Worm (Caenorhabditis elegans) whole organism, early embryonic: ENCODE data around the gene F47B8.10.
"Not testable (repeated sequence)": the region's sequence is repeated elsewhere in the genome, so short reads cannot be mapped to it uniquely, and the experiment has no call there.

ENCODE experiments used
- B0310.2 ChIP-seq: sonication (generic microtip); optimal IDR thresholded peaks from 2 replicates; lab custom pipeline; 2016; ENCODE audit warnings: mild to moderate bottlenecking, missing genetic modification characterization, missing compliant biosample characterization
- F13C5.2 ChIP-seq: sonication (generic microtip); optimal IDR thresholded peaks from 2 replicates; lab custom pipeline; 2017; ENCODE audit warnings: mild to moderate bottlenecking, missing genetic modification characterization, inconsistent platforms, missing compliant biosample characterization
- aly-1 ChIP-seq: sonication (generic microtip); optimal IDR thresholded peaks from 2 replicates; lab custom pipeline; 2016; ENCODE audit warnings: missing genetic modification characterization, missing compliant biosample characterization
- ama-1 ChIP-seq: fragments of 150-350 bp; optimal IDR thresholded peaks from 2 replicates; lab custom pipeline; 2014
- ceh-13 ChIP-seq: fragments of 200-800 bp; sonication (Bioruptor generic); optimal IDR thresholded peaks from 2 replicates; lab custom pipeline; 2018; ENCODE audit warnings: mild to moderate bottlenecking, missing genetic modification characterization, missing compliant biosample characterization
- ceh-36 ChIP-seq: sonication (generic microtip); optimal IDR thresholded peaks from 2 replicates; lab custom pipeline; 2016; ENCODE audit warnings: missing genetic modification characterization, inconsistent platforms, missing compliant biosample characterization
- ets-7 ChIP-seq: sonication (generic microtip); optimal IDR thresholded peaks from 2 replicates; lab custom pipeline; 2016; ENCODE audit warnings: missing genotype, missing genetic modification characterization, missing compliant biosample characterization
- flt-1 ChIP-seq: fragments of 200-800 bp; sonication (Bioruptor generic); IDR thresholded peaks from 2 replicates; pipeline ENCODE4 v1.3.6; 2022; ENCODE audit warnings: missing genetic modification characterization, missing compliant biosample characterization
- hmbx-1 ChIP-seq: sonication (generic microtip); optimal IDR thresholded peaks from 2 replicates; lab custom pipeline; 2016; ENCODE audit warnings: mild to moderate bottlenecking, missing genetic modification characterization, missing compliant biosample characterization
- hmg-4 ChIP-seq: fragments of 200-800 bp; sonication (Bioruptor generic); optimal IDR thresholded peaks from 2 replicates; lab custom pipeline; 2018; ENCODE audit warnings: mild to moderate bottlenecking, missing genetic modification characterization, missing compliant biosample characterization
- hnd-1 ChIP-seq: sonication (generic microtip); optimal IDR thresholded peaks from 2 replicates; lab custom pipeline; 2016; ENCODE audit warnings: missing genetic modification characterization, missing compliant biosample characterization
- pes-1 ChIP-seq: fragments of 200-800 bp; sonication (Bioruptor generic); IDR thresholded peaks from 2 replicates; pipeline ENCODE4 v1.3.6; 2022; ENCODE audit warnings: missing genetic modification reagents, missing genetic modification characterization, missing compliant biosample characterization
- scrt-1 ChIP-seq: fragments of 200-800 bp; sonication (Bioruptor generic); IDR thresholded peaks from 2 replicates; pipeline ENCODE4 v1.3.6; 2022; ENCODE audit warnings: missing genetic modification characterization, missing compliant biosample characterization
- sea-1 ChIP-seq: fragments of 200-800 bp; sonication (Bioruptor generic); conservative IDR thresholded peaks from 2 replicates; pipeline ENCODE4 v1.3.6; 2022; ENCODE audit warnings: missing genetic modification characterization, missing compliant biosample characterization
- tbx-11 ChIP-seq: fragments of 200-800 bp; sonication (Bioruptor generic); IDR thresholded peaks from 2 replicates; pipeline ENCODE4 v1.3.6; 2022; ENCODE audit warnings: missing genetic modification characterization, missing compliant biosample characterization
- tbx-37 ChIP-seq: fragments of 200-800 bp; sonication (Bioruptor generic); conservative IDR thresholded peaks from 2 replicates; pipeline ENCODE4 v1.3.6; 2022; ENCODE audit warnings: missing genetic modification reagents, missing genetic modification characterization, missing compliant biosample characterization
- tra-4 ChIP-seq: sonication (generic microtip); optimal IDR thresholded peaks from 2 replicates; lab custom pipeline; 2017; ENCODE audit warnings: missing genetic modification characterization, missing compliant biosample characterization

F47B8.10 gene

ce11 chrV:14341672-14342071 is at the start of gene F47B8.10:
TSS of gene F47B8.10 (plus strand) at chrV:14341972.
- TF ChIP-seq aly-1 (no peak), flt-1 (GFP tag; lab: Robert Waterston, UW) (no peak), B0310.2 (no peak), tbx-11 (GFP tag; lab: Robert Waterston, UW) (no peak), scrt-1 (GFP tag; lab: Robert Waterston, UW) (no peak), tbx-37 (GFP tag; lab: Robert Waterston, UW) (no peak), hmbx-1 (tag; lab: Kevin White, UChicago) (no peak), sea-1 (no peak), hmg-4 (GFP tag; lab: Kevin White, UChicago) (no peak), hnd-1 (tag; lab: Kevin White, UChicago) (no peak), ceh-13 (no peak), F13C5.2 (no peak), ama-1 (lab: Kevin White, UChicago) (no peak), ceh-36 (tag; lab: Kevin White, UChicago) (no peak), tra-4 (tag; lab: Kevin White, UChicago) (no peak), ets-7 (tag; lab: Kevin White, UChicago) (no peak), pes-1 (GFP tag; lab: Robert Waterston, UW) (no peak)

- TF ChIP-seq tbx-11 (GFP tag; lab: Robert Waterston, UW) (no peak), ama-1 (lab: Kevin White, UChicago) (no peak), flt-1 (GFP tag; lab: Robert Waterston, UW) (no peak), sea-1 (no peak), F13C5.2 (no peak), tra-4 (tag; lab: Kevin White, UChicago) (no peak), tbx-37 (GFP tag; lab: Robert Waterston, UW) (no peak), hmbx-1 (tag; lab: Kevin White, UChicago) (no peak), aly-1 (no peak), hmg-4 (GFP tag; lab: Kevin White, UChicago) (no peak), scrt-1 (GFP tag; lab: Robert Waterston, UW) (no peak), ceh-13 (no peak), pes-1 (GFP tag; lab: Robert Waterston, UW) (no peak)
These were observed 48.0 kb upstream of the F47B8.10 start, which contains the start of gene F14D7.2 for ce11 chrV:14293667-14294194. TSS of gene F14D7.2 (minus strand) at chrV:14293717.

- TF ChIP-seq tbx-11 (GFP tag; lab: Robert Waterston, UW) (no peak), flt-1 (GFP tag; lab: Robert Waterston, UW) (no peak)
These were observed 47.4 kb upstream of the F47B8.10 start, which contains the start of gene F14D7.9 for ce11 chrV:14294396-14294795. TSS of gene F14D7.9 (plus strand) at chrV:14294696.

ce11 chrV:14296499-14296898 is 45.3 kb upstream of the F47B8.10 start, which contains the start of gene F14D7.3:
TSS of gene F14D7.3 (plus strand) at chrV:14296799.
- TF ChIP-seq ama-1 (lab: Kevin White, UChicago) (no peak), aly-1 (no peak), tbx-37 (GFP tag; lab: Robert Waterston, UW) (no peak), pes-1 (GFP tag; lab: Robert Waterston, UW) (no peak), scrt-1 (GFP tag; lab: Robert Waterston, UW) (no peak), ceh-36 (tag; lab: Kevin White, UChicago) (no peak), sea-1 (no peak), hnd-1 (tag; lab: Kevin White, UChicago) (no peak), hmbx-1 (tag; lab: Kevin White, UChicago) (no peak), hmg-4 (GFP tag; lab: Kevin White, UChicago) (no peak), B0310.2 (no peak), ets-7 (tag; lab: Kevin White, UChicago) (no peak), flt-1 (GFP tag; lab: Robert Waterston, UW) (no peak)

ce11 chrV:14299569-14300064 is 42.2 kb upstream of the F47B8.10 start, which contains the start of the genes spig-3 and F14D7.12:
TSS of gene spig-3 (minus strand) at chrV:14299669.
TSS of gene F14D7.12 (plus strand) at chrV:14300014.
- TF ChIP-seq pes-1 (GFP tag; lab: Robert Waterston, UW), result no peak
- no peak for TF ChIP-seq ama-1 (lab: Kevin White, UChicago)
- TF ChIP-seq hnd-1 (tag; lab: Kevin White, UChicago), result no peak
- TF ChIP-seq ets-7 (tag; lab: Kevin White, UChicago), result no peak
- no peak for TF ChIP-seq sea-1
- TF ChIP-seq flt-1 (GFP tag; lab: Robert Waterston, UW), result no peak
- no peak for TF ChIP-seq hmg-4 (GFP tag; lab: Kevin White, UChicago)
- no peak for TF ChIP-seq scrt-1 (GFP tag; lab: Robert Waterston, UW)
- TF ChIP-seq hmbx-1 (tag; lab: Kevin White, UChicago), result no peak
- TF ChIP-seq B0310.2, result no peak
- TF ChIP-seq tra-4 (tag; lab: Kevin White, UChicago), result no peak
- TF ChIP-seq aly-1, result no peak
- no peak for TF ChIP-seq tbx-11 (GFP tag; lab: Robert Waterston, UW)
- TF ChIP-seq ceh-36 (tag; lab: Kevin White, UChicago), result no peak
- TF ChIP-seq ceh-13, result no peak
- TF ChIP-seq F13C5.2, result no peak
- no peak for TF ChIP-seq tbx-37 (GFP tag; lab: Robert Waterston, UW)

- TF ChIP-seq ceh-36 (tag; lab: Kevin White, UChicago) (no peak), scrt-1 (GFP tag; lab: Robert Waterston, UW) (no peak), pes-1 (GFP tag; lab: Robert Waterston, UW) (no peak), ama-1 (lab: Kevin White, UChicago) (no peak), tra-4 (tag; lab: Kevin White, UChicago) (no peak), hmg-4 (GFP tag; lab: Kevin White, UChicago) (no peak), tbx-11 (GFP tag; lab: Robert Waterston, UW) (no peak), sea-1 (no peak), tbx-37 (GFP tag; lab: Robert Waterston, UW) (no peak)
These were observed 40.7 kb upstream of the F47B8.10 start, which contains the start of gene F14D7.6 for ce11 chrV:14301076-14301475. TSS of gene F14D7.6 (plus strand) at chrV:14301413.

- TF ChIP-seq hnd-1 (tag; lab: Kevin White, UChicago); B0310.2; ama-1 (lab: Kevin White, UChicago): not testable (repeated sequence)
These were observed 35.0 kb upstream of the F47B8.10 start, which contains the start of gene spig-4 for ce11 chrV:14306771-14307170. TSS of gene spig-4 (minus strand) at chrV:14306871.
